Worm (Caenorhabditis elegans) whole organism, L4/young adult: ENCODE data around the gene tag-293.

Source experiments
- W03F9.2 ChIP-seq: fragments of 150-350 bp; optimal IDR thresholded peaks from 2 replicates; lab custom pipeline; 2014; ENCODE audit warnings: missing biosample characterization, missing genetic modification characterization
- him-1 ChIP-seq: sonication (generic microtip); optimal IDR thresholded peaks from 2 replicates; lab custom pipeline; 2016; ENCODE audit warnings: missing genotype, missing genetic modification reagents, missing genetic modification characterization, missing compliant biosample characterization

DNA sequence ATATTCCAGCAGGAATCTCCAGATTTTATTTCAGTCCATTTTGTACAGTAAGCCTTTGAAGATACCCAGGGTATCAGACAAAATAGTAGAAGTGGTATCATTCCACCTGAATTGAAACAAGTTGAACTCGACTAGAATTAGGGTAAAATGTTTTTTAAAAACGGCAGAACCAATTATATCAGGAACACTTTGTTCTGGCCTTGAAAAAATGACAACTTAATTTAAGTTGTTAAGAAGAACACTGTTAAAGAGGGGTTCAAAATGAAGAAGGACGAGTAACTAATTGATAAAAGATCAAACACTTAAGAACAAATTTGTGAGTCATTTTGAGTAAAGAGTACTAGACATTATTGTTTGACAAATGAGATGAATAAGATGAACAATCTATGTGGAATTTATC lies 34.5 kb downstream of the tag-293 start, which contains the start of gene lmd-4:
- TF ChIP-seq W03F9.2 (no peak), him-1 (tag; lab: Kevin White, UChicago) (no peak)
